Worm (Caenorhabditis elegans) whole organism, late embryonic: Measurements from ENCODE around the gene C09E7.11.

Experiments
- C08G9.2 ChIP-seq: sonication (generic microtip); optimal IDR thresholded peaks from 2 replicates; lab custom pipeline; 2016; ENCODE audit warnings: mild to moderate bottlenecking, missing genetic modification characterization, moderate library complexity, missing compliant biosample characterization
- C38D4.7 ChIP-seq: fragments of 200-800 bp; sonication (Bioruptor generic); optimal IDR thresholded peaks from 2 replicates; lab custom pipeline; 2018; ENCODE audit warnings: mild to moderate bottlenecking, missing genetic modification characterization, moderate library complexity, missing compliant biosample characterization
- K09A11.1 ChIP-seq: sonication (generic microtip); optimal IDR thresholded peaks from 2 replicates; lab custom pipeline; 2017; ENCODE audit warnings: antibody characterized with exemption, mild to moderate bottlenecking, missing genetic modification characterization, missing compliant biosample characterization; ENCODE audit not compliant: insufficient read depth
- Y22D7AL.16 ChIP-seq: sonication (generic microtip); optimal IDR thresholded peaks from 2 replicates; lab custom pipeline; 2016; ENCODE audit warnings: missing genetic modification characterization, missing compliant biosample characterization
- ahr-1 ChIP-seq: sonication (generic microtip); optimal IDR thresholded peaks from 2 replicates; lab custom pipeline; 2016; ENCODE audit warnings: missing genetic modification characterization, missing compliant biosample characterization
- ama-1 ChIP-seq: fragments of 150-350 bp; optimal IDR thresholded peaks from 2 replicates; lab custom pipeline; 2014
- ceh-18 ChIP-seq: sonication (generic microtip); optimal IDR thresholded peaks from 2 replicates; lab custom pipeline; 2016; ENCODE audit warnings: missing genetic modification characterization, missing compliant biosample characterization
- ceh-19 ChIP-seq: fragments of 200-800 bp; sonication (Bioruptor generic); optimal IDR thresholded peaks from 2 replicates; lab custom pipeline; 2018; ENCODE audit warnings: mild to moderate bottlenecking, missing genetic modification characterization, missing compliant biosample characterization
- ceh-2 ChIP-seq: sonication (generic microtip); optimal IDR thresholded peaks from 2 replicates; lab custom pipeline; 2016; ENCODE audit warnings: missing genotype, missing genetic modification characterization, missing compliant biosample characterization
- ceh-22 ChIP-seq: sonication (generic microtip); optimal IDR thresholded peaks from 2 replicates; lab custom pipeline; 2017; ENCODE audit warnings: missing biosample characterization, missing genetic modification characterization
- ceh-24 ChIP-seq: sonication (generic microtip); optimal IDR thresholded peaks from 2 replicates; lab custom pipeline; 2016; ENCODE audit warnings: mild to moderate bottlenecking, missing genetic modification characterization, missing compliant biosample characterization
- ceh-30 ChIP-seq: fragments of 150-350 bp; optimal IDR thresholded peaks from 2 replicates; lab custom pipeline; 2014; ENCODE audit warnings: missing biosample characterization, missing genetic modification characterization
- ceh-31 ChIP-seq: sonication (generic microtip); optimal IDR thresholded peaks from 2 replicates; lab custom pipeline; 2016; ENCODE audit warnings: missing genetic modification characterization, missing compliant biosample characterization
- ceh-34 ChIP-seq: sonication (generic microtip); optimal IDR thresholded peaks from 2 replicates; lab custom pipeline; 2016; ENCODE audit warnings: mild to moderate bottlenecking, missing genetic modification characterization, missing compliant biosample characterization
- elt-4 ChIP-seq: sonication (generic microtip); optimal IDR thresholded peaks from 2 replicates; lab custom pipeline; 2016; ENCODE audit warnings: missing genetic modification characterization, missing compliant biosample characterization
- ets-4 ChIP-seq: sonication (generic microtip); optimal IDR thresholded peaks from 2 replicates; lab custom pipeline; 2016; ENCODE audit warnings: missing genetic modification characterization, missing compliant biosample characterization
- eyg-1 ChIP-seq: sonication (generic microtip); optimal IDR thresholded peaks from 2 replicates; lab custom pipeline; 2016; ENCODE audit warnings: missing genotype, missing genetic modification characterization, missing compliant biosample characterization
- fax-1 ChIP-seq: sonication (generic microtip); optimal IDR thresholded peaks from 2 replicates; lab custom pipeline; 2016; ENCODE audit warnings: missing genotype, missing genetic modification characterization, missing compliant biosample characterization
- fkh-6 ChIP-seq: sonication (generic microtip); optimal IDR thresholded peaks from 2 replicates; lab custom pipeline; 2016; ENCODE audit warnings: missing genetic modification characterization, missing compliant biosample characterization
- gmeb-2 ChIP-seq: sonication (generic microtip); optimal IDR thresholded peaks from 2 replicates; lab custom pipeline; 2016; ENCODE audit warnings: missing genetic modification characterization, inconsistent platforms, missing compliant biosample characterization
- hlh-13 ChIP-seq: fragments of 200-800 bp; sonication (Bioruptor generic); optimal IDR thresholded peaks from 2 replicates; lab custom pipeline; 2018; ENCODE audit warnings: mild to moderate bottlenecking, missing genetic modification characterization, missing compliant biosample characterization
- hlh-15 ChIP-seq: sonication (generic microtip); optimal IDR thresholded peaks from 2 replicates; lab custom pipeline; 2016; ENCODE audit warnings: missing genetic modification characterization, missing compliant biosample characterization
- hlh-6 ChIP-seq: sonication (generic microtip); optimal IDR thresholded peaks from 2 replicates; lab custom pipeline; 2016; ENCODE audit warnings: missing genotype, missing genetic modification characterization, missing compliant biosample characterization
- hlh-8 ChIP-seq: sonication (generic microtip); optimal IDR thresholded peaks from 2 replicates; lab custom pipeline; 2016; ENCODE audit warnings: missing genotype, missing genetic modification characterization, missing compliant biosample characterization
- lim-6 ChIP-seq: sonication (generic microtip); optimal IDR thresholded peaks from 2 replicates; lab custom pipeline; 2016; ENCODE audit warnings: missing genetic modification characterization, missing compliant biosample characterization
- lin-11 ChIP-seq: fragments of 200-800 bp; sonication (Bioruptor generic); optimal IDR thresholded peaks from 2 replicates; lab custom pipeline; 2018; ENCODE audit warnings: mild to moderate bottlenecking, missing genetic modification characterization, missing compliant biosample characterization
- madf-2 ChIP-seq: sonication (generic microtip); optimal IDR thresholded peaks from 2 replicates; lab custom pipeline; 2017; ENCODE audit warnings: missing genetic modification characterization, missing compliant biosample characterization
- mec-3 ChIP-seq: sonication (generic microtip); optimal IDR thresholded peaks from 2 replicates; lab custom pipeline; 2016; ENCODE audit warnings: borderline replicate concordance, missing genetic modification characterization, missing compliant biosample characterization
- nfya-1 ChIP-seq: sonication (generic microtip); optimal IDR thresholded peaks from 2 replicates; lab custom pipeline; 2017; ENCODE audit warnings: missing genetic modification characterization, mild to moderate bottlenecking, missing compliant biosample characterization, antibody characterized with exemption, moderate library complexity
- nhr-11 ChIP-seq: fragments of 150-350 bp; optimal IDR thresholded peaks from 2 replicates; lab custom pipeline; 2014; ENCODE audit warnings: missing biosample characterization, missing genetic modification characterization
- nhr-232 ChIP-seq: sonication (generic microtip); optimal IDR thresholded peaks from 2 replicates; lab custom pipeline; 2016; ENCODE audit warnings: missing genetic modification characterization, missing compliant biosample characterization
- odd-2 ChIP-seq: sonication (generic microtip); optimal IDR thresholded peaks from 2 replicates; lab custom pipeline; 2017; ENCODE audit warnings: antibody characterized with exemption, mild to moderate bottlenecking, missing genetic modification characterization, missing compliant biosample characterization
- pag-3 ChIP-seq: sonication (generic microtip); optimal IDR thresholded peaks from 2 replicates; lab custom pipeline; 2016; ENCODE audit warnings: missing compliant biosample characterization, missing genetic modification characterization, borderline replicate concordance
- pha-2 ChIP-seq: sonication (generic microtip); optimal IDR thresholded peaks from 2 replicates; lab custom pipeline; 2017; ENCODE audit warnings: mild to moderate bottlenecking, missing genetic modification characterization, missing compliant biosample characterization
- pha-4 ChIP-seq: fragments of 150-350 bp; optimal IDR thresholded peaks from 2 replicates; lab custom pipeline; 2018; ENCODE audit warnings: missing biosample characterization, missing genetic modification reagents, missing genetic modification characterization
- ref-2 ChIP-seq: sonication (generic microtip); optimal IDR thresholded peaks from 2 replicates; lab custom pipeline; 2016; ENCODE audit warnings: missing genetic modification characterization, missing compliant biosample characterization
- rnt-1 ChIP-seq: sonication (generic microtip); optimal IDR thresholded peaks from 2 replicates; lab custom pipeline; 2016; ENCODE audit warnings: missing genetic modification characterization, missing compliant biosample characterization
- sdc-2 ChIP-seq: sonication (generic microtip); optimal IDR thresholded peaks from 2 replicates; lab custom pipeline; 2016; ENCODE audit warnings: missing genotype, missing genetic modification characterization, missing compliant biosample characterization
- tbx-2 ChIP-seq: sonication (generic microtip); optimal IDR thresholded peaks from 2 replicates; lab custom pipeline; 2016; ENCODE audit warnings: missing genetic modification characterization, missing compliant biosample characterization
- unc-3 ChIP-seq, 2 experiments: fragments of 200-800 bp in 1 of 2; sonication (Bioruptor generic) in 1 of 2; sonication (generic microtip) in 1 of 2; conservative IDR thresholded peaks in 1 of 2; optimal IDR thresholded peaks in 1 of 2; 2 replicates each; pipeline versions ENCODE4 v1.3.6 to Lab custom; 2016 to 2022; ENCODE audit warnings: missing compliant biosample characterization in 2 of 2, missing genetic modification characterization in 2 of 2, missing genetic modification reagents in 1 of 2
- unc-42 ChIP-seq: sonication (generic microtip); optimal IDR thresholded peaks from 2 replicates; lab custom pipeline; 2016; ENCODE audit warnings: missing genotype, missing genetic modification characterization, missing compliant biosample characterization
- unc-86 ChIP-seq: sonication (generic microtip); optimal IDR thresholded peaks from 2 replicates; lab custom pipeline; 2016; ENCODE audit warnings: missing genetic modification characterization, missing compliant biosample characterization
- zip-5 ChIP-seq: sonication (generic microtip); optimal IDR thresholded peaks from 2 replicates; lab custom pipeline; 2016; ENCODE audit warnings: missing genetic modification characterization, missing compliant biosample characterization
- ztf-16 ChIP-seq: sonication (generic microtip); optimal IDR thresholded peaks from 2 replicates; lab custom pipeline; 2017; ENCODE audit warnings: missing genetic modification characterization, missing compliant biosample characterization

Gene C09E7.11

ce11 chrIII:6525557-6525956 lies 5.6 kb upstream of the C09E7.11 start, which contains the start of gene oig-1:
oig-1 (minus strand) TSS chrIII:6525657.
- TF ChIP-seq tbx-2 (tag; lab: Kevin White, UChicago) = no peak
- no peak for TF ChIP-seq gmeb-2 (tag; lab: Kevin White, UChicago)
- no peak for TF ChIP-seq pag-3 (tag; lab: Kevin White, UChicago)
- TF ChIP-seq hlh-15 (tag; lab: Kevin White, UChicago) = no peak
- no peak for TF ChIP-seq pha-2 (tag; lab: Kevin White, UChicago)
- no peak for TF ChIP-seq hlh-13 (GFP tag; lab: Kevin White, UChicago)
- TF ChIP-seq ceh-34 = no peak
- TF ChIP-seq nhr-11 (tag; lab: Kevin White, UChicago) = no peak
- no peak for TF ChIP-seq fax-1
- TF ChIP-seq hlh-8 = no peak
- no peak for TF ChIP-seq ztf-16 (tag; lab: Kevin White, UChicago)

ce11 chrIII:6527902-6528301 lies 3.3 kb upstream of the C09E7.11 start, which contains the start of gene pqn-10:
pqn-10 (plus strand) TSS chrIII:6528202.
- no peak for TF ChIP-seq unc-42 (tag; lab: Kevin White, UChicago)
- no peak for TF ChIP-seq K09A11.1
- TF ChIP-seq lin-11 (tag; lab: Kevin White, UChicago) = no peak
- TF ChIP-seq rnt-1 (tag; lab: Kevin White, UChicago) = no peak

- no peak for TF ChIP-seq ama-1 (lab: Kevin White, UChicago)
- no peak for TF ChIP-seq odd-2 (tag; lab: Kevin White, UChicago)
- no peak for TF ChIP-seq lim-6 (tag; lab: Kevin White, UChicago)
- TF ChIP-seq ceh-2 = no peak
- no peak for TF ChIP-seq K09A11.1
- no peak for TF ChIP-seq sdc-2 (tag; lab: Kevin White, UChicago)
- TF ChIP-seq ceh-18 (tag; lab: Kevin White, UChicago) = no peak
- no peak for TF ChIP-seq hlh-15 (tag; lab: Kevin White, UChicago)
- no peak for TF ChIP-seq C38D4.7
- no peak for TF ChIP-seq ceh-19 (GFP tag; lab: Kevin White, UChicago)
- TF ChIP-seq nhr-11 (tag; lab: Kevin White, UChicago) = no peak
- no peak for TF ChIP-seq unc-3 (GFP tag; conservative IDR thresholded peaks at IDR 0.05; lab: Robert Waterston, UW)
- no peak for TF ChIP-seq unc-3 (tag; optimal IDR thresholded peaks at IDR 0.05; lab: Kevin White, UChicago)
- TF ChIP-seq Y22D7AL.16 (tag; lab: Kevin White, UChicago) = no peak
- TF ChIP-seq unc-86 (tag; lab: Kevin White, UChicago) = no peak
- no peak for TF ChIP-seq pha-2 (tag; lab: Kevin White, UChicago)
- TF ChIP-seq ceh-30 (tag; lab: Kevin White, UChicago) = no peak
- TF ChIP-seq nhr-232 (tag; lab: Kevin White, UChicago) = no peak
- no peak for TF ChIP-seq ahr-1 (tag; lab: Kevin White, UChicago)
- TF ChIP-seq zip-5 (tag; lab: Kevin White, UChicago) = no peak
These were observed 1.4 kb downstream of the C09E7.11 start, which contains the start of gene srxa-5 for ce11 chrIII:6532647-6533046. srxa-5 (plus strand) TSS chrIII:6532947.

- TF ChIP-seq hlh-13 (GFP tag; lab: Kevin White, UChicago) = no peak
- no peak for TF ChIP-seq ceh-22 (tag; lab: Kevin White, UChicago)
- TF ChIP-seq odd-2 (tag; lab: Kevin White, UChicago) = no peak
- no peak for TF ChIP-seq ref-2 (tag; lab: Kevin White, UChicago)
- peak; percentile 72 for TF ChIP-seq hlh-6
- peak; percentile 84 for TF ChIP-seq tbx-2 (tag; lab: Kevin White, UChicago)
- no peak for TF ChIP-seq elt-4 (tag; lab: Kevin White, UChicago)
- no peak for TF ChIP-seq ztf-16 (tag; lab: Kevin White, UChicago)
- no peak for TF ChIP-seq ceh-19 (GFP tag; lab: Kevin White, UChicago)
- peak; percentile 46 for TF ChIP-seq rnt-1 (tag; lab: Kevin White, UChicago)
- TF ChIP-seq eyg-1 = no peak
- TF ChIP-seq gmeb-2 (tag; lab: Kevin White, UChicago) = no peak
- peak; percentile 16 for TF ChIP-seq ets-4
- TF ChIP-seq ceh-18 (tag; lab: Kevin White, UChicago) = no peak
- TF ChIP-seq nhr-232 (tag; lab: Kevin White, UChicago) = no peak
- TF ChIP-seq ceh-24 (tag; lab: Kevin White, UChicago) = no peak
- TF ChIP-seq zip-5 (tag; lab: Kevin White, UChicago) = no peak
- TF ChIP-seq unc-86 (tag; lab: Kevin White, UChicago) = no peak
- no peak for TF ChIP-seq pha-4
- peak; percentile 68 for TF ChIP-seq ceh-34
- peak; percentile 68 for TF ChIP-seq unc-42 (tag; lab: Kevin White, UChicago)
- TF ChIP-seq nfya-1 (tag; lab: Kevin White, UChicago) = peak; percentile 71
- no peak for TF ChIP-seq ama-1 (lab: Kevin White, UChicago)
- TF ChIP-seq fax-1 = no peak
- TF ChIP-seq fkh-6 (tag; lab: Kevin White, UChicago) = no peak
- TF ChIP-seq madf-2 = no peak
- peak; percentile 36 for TF ChIP-seq mec-3
- peak; percentile 51 for TF ChIP-seq C08G9.2 (tag; lab: Kevin White, UChicago)
- TF ChIP-seq ceh-31 = peak; percentile 84
These were observed 5.9 kb downstream of the C09E7.11 start, which contains the start of gene C09E7.4 for ce11 chrIII:6536945-6537568. C09E7.4 (minus strand) TSS chrIII:6536995.
